Worm (Caenorhabditis elegans): ENCODE measurements around the gene ador-1.
A peak's percentile ranks its signal among the peaks of the same experiment; 100 is the strongest.

The ador-1 gene

DNA sequence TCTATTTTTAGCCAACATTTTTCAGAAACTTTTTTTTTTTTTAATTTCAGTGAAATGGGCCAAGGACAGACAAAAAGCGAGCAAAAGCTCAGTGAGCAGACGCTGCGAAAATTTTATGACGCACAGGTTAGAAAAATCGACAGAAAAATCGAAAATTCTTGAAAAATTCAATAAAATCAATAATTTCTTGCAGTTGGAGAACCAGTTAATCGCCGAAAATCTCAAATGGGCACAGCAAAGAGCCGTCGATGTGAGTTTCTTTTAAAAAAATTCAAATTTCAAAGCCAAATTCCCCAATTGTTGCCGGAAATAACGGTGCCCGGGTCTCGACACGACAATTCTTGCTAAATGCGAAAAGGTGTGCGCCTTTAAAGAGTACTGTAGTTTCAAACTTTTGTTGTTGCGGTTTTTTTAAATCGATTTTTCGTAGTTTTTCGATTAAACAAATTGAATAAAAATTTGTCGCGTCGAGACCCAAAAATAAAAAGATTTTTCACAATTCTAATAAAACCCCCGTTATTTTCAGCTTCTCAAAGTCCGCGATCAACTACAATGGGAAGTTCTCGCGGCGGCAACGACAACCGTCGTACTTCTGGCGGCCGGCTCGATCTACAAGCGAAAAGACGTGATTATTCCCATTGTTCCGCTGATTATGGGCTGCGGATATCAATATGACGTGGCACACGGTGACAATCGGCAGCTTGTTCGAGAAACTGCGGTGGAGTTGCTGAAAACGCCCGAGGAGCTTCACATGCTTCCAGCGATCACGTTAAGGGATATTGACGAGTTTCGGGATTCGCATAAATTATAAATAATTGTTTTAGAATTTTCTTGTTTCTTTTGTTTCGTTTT lies 41.9 kb downstream of the ador-1 start, which contains the start of gene tag-280:
TSS of gene tag-280 (plus strand) at position 51 of the 852 bp plus-strand sequence.
- TF ChIP-seq set-16 (GFP tag; IDR thresholded peaks at IDR 0.05): no peak
- no peak for TF ChIP-seq spr-3 (GFP tag; optimal IDR thresholded peaks at IDR 0.05)
- no peak for TF ChIP-seq lin-1 (GFP tag; IDR thresholded peaks at IDR 0.05)
- no peak for TF ChIP-seq F26F4.8 (GFP tag; conservative IDR thresholded peaks at IDR 0.05)
- TF ChIP-seq nhr-25 (tag; optimal IDR thresholded peaks at IDR 0.05; ENCODE audit: borderline replicate concordance, insufficient read depth): no peak
- no peak for TF ChIP-seq madf-9 (GFP tag; conservative IDR thresholded peaks at IDR 0.05)
- TF ChIP-seq dmd-9 (GFP tag; IDR thresholded peaks at IDR 0.05): no peak
- TF ChIP-seq D1046.2 (GFP tag; IDR thresholded peaks at IDR 0.05): no peak
- no peak for TF ChIP-seq R02D3.7 (tag; optimal IDR thresholded peaks at IDR 0.05)
- TF ChIP-seq cey-2 (tag; optimal IDR thresholded peaks at IDR 0.05; ENCODE audit: borderline replicate concordance, insufficient read depth): no peak
- 0 out of 2 replicates have a peak, but pooled peaks have one; percentile 11 for TF ChIP-seq Y48G9A.11 (GFP tag; IDR thresholded peaks at IDR 0.05)
- TF ChIP-seq unc-62 (GFP tag; optimal IDR thresholded peaks at IDR 0.05 in 1 of 2): peak in 1 of 2 experiments; percentile 74
- no peak for TF ChIP-seq unc-62 (tag; optimal IDR thresholded peaks at IDR 0.05)
- TF ChIP-seq lin-38 (GFP tag; IDR thresholded peaks at IDR 0.05): peak; percentile 31; the same call in 1 of the 2 replicates
- TF ChIP-seq php-3 (GFP tag; IDR thresholded peaks at IDR 0.05): no peak
- TF ChIP-seq ztf-7 (tag; optimal IDR thresholded peaks at IDR 0.05): no peak
- no peak for TF ChIP-seq nhr-6 (tag; optimal IDR thresholded peaks at IDR 0.05)
- TF ChIP-seq lir-3 (tag; optimal IDR thresholded peaks at IDR 0.05): no peak
- TF ChIP-seq lim-7 (GFP tag; IDR thresholded peaks at IDR 0.05): no peak

DNA sequence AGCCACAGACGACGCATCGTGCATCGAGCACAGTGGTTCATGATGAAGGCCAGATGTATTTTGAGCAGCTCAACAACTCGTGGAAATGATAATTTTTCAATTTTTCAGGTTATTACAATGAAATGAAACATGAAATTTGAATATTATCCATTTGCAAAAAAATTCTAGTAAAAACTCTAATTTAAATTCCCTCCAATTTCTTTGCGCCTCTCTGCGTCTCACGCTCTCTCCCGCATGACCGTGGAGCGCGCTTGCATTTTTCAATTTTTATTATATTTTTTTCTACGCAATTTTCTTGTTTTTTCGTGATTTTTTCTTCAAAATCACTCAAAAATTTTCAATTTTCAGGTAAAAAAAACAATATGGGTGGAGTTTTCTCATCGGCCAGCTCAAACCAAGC lies 43.3 kb downstream of the ador-1 start, which contains the start of gene tag-281:
TSS of gene tag-281 (plus strand) at position 340 of the 400 bp plus-strand sequence.
- TF ChIP-seq dpl-1 (GFP tag; optimal IDR thresholded peaks at IDR 0.05) (peak; percentile 96), daf-19 (GFP tag; conservative IDR thresholded peaks at IDR 0.05) (no peak), nhr-6 (tag; optimal IDR thresholded peaks at IDR 0.05) (peak; percentile 68), rbr-2 (tag; optimal IDR thresholded peaks at IDR 0.05) (peak; percentile 52), dmd-9 (GFP tag; IDR thresholded peaks at IDR 0.05) (0 out of 2 replicates have a peak, but pooled peaks have one; percentile 50), lin-13 (GFP tag; optimal IDR thresholded peaks at IDR 0.05) (peak; percentile 66), snpc-4 (tag; optimal IDR thresholded peaks at IDR 0.05) (peak; percentile 14), lin-38 (GFP tag; IDR thresholded peaks at IDR 0.05) (peak; percentile 99), skn-1 (tag; optimal IDR thresholded peaks at IDR 0.05) (no peak), F37D6.2 (tag; optimal IDR thresholded peaks at IDR 0.05) (no peak), nhr-11 (tag; optimal IDR thresholded peaks at IDR 0.05) (peak; percentile 24), zfp-3 (GFP tag; conservative IDR thresholded peaks at IDR 0.05) (peak; percentile 60; the same call in 1 of the 2 replicates), F44E2.7 (GFP tag; IDR thresholded peaks at IDR 0.05) (no peak), lin-39 (tag; optimal IDR thresholded peaks at IDR 0.05) (no peak), mdl-1 (tag; optimal IDR thresholded peaks at IDR 0.05) (peak in 1 of 2 experiments; percentile 17), hif-1 (tag; optimal IDR thresholded peaks at IDR 0.05) (peak in 1 of 2 experiments; percentile 59), mes-2 (tag; optimal IDR thresholded peaks at IDR 0.05; ENCODE audit: poor library complexity, severe bottlenecking) (peak; percentile 85), T26A8.4 (GFP tag; IDR thresholded peaks at IDR 0.05) (peak; percentile 41; the same call in 1 of the 2 replicates), saeg-2 (GFP tag; IDR thresholded peaks at IDR 0.05) (no peak), arid-1 (GFP tag; conservative IDR thresholded peaks at IDR 0.05) (no peak), fkh-10 (GFP tag; optimal IDR thresholded peaks at IDR 0.05) (peak; percentile 21), unc-62 (GFP tag; optimal IDR thresholded peaks at IDR 0.05 in 1 of 2) (peak in 1 of 2 experiments; percentile 45), unc-62 (tag; optimal IDR thresholded peaks at IDR 0.05) (no peak), lin-15B (tag; optimal IDR thresholded peaks at IDR 0.05) (peak; percentile 43), lsy-2 (tag; optimal IDR thresholded peaks at IDR 0.05) (peak in 1 of 2 experiments; percentile 90), hmg-1.1 (GFP tag; IDR thresholded peaks at IDR 0.05) (peak; percentile 55; the same call in 1 of the 2 replicates), lin-1 (GFP tag; IDR thresholded peaks at IDR 0.05) (no peak), hlh-11 (tag; optimal IDR thresholded peaks at IDR 0.05) (peak; percentile 49), dmd-6 (GFP tag; IDR thresholded peaks at IDR 0.05) (peak; percentile 51), ama-1 (optimal IDR thresholded peaks at IDR 0.05) (no peak)

All from whole organism, L4 larva.